Fruit fly (Drosophila melanogaster) whole organism, embryonic: ENCODE data around the gene fig.

Experiments used
- Ada2b ChIP-seq: fragments of 200-800 bp; sonication (Bioruptor generic); IDR thresholded peaks from 2 replicates; pipeline ENCODE4 v1.3.6; 2022; ENCODE audit warnings: missing biosample characterization, missing genetic modification characterization
- Bdp1 ChIP-seq: fragments of 200-800 bp; sonication (Bioruptor generic); optimal IDR thresholded peaks from 3 replicates; lab custom pipeline; 2016; ENCODE audit warnings: missing biosample characterization, missing genetic modification characterization
- C15 ChIP-seq: fragments of 200-800 bp; sonication (Bioruptor generic); IDR thresholded peaks from 3 replicates; pipeline ENCODE4 v1.3.6; 2022; ENCODE audit warnings: missing biosample characterization, missing genetic modification characterization
- CG1024 ChIP-seq: fragments of 200-800 bp; sonication (Bioruptor generic); IDR thresholded peaks from 2 replicates; pipeline ENCODE4 v1.3.6; 2022; ENCODE audit warnings: missing biosample characterization, missing genetic modification characterization
- CG11398 ChIP-seq: fragments of 200-800 bp; sonication (Bioruptor generic); optimal IDR thresholded peaks from 2 replicates; lab custom pipeline; 2016; ENCODE audit warnings: missing biosample characterization, missing genetic modification characterization
- CG12155 ChIP-seq: fragments of 200-800 bp; sonication (Bioruptor generic); optimal IDR thresholded peaks from 3 replicates; lab custom pipeline; 2016; ENCODE audit warnings: missing biosample characterization, missing genetic modification characterization
- CG12659 ChIP-seq: fragments of 200-800 bp; sonication (Bioruptor generic); optimal IDR thresholded peaks from 3 replicates; lab custom pipeline; 2017; ENCODE audit warnings: mild to moderate bottlenecking, missing biosample characterization, missing genetic modification reagents, missing genetic modification characterization
- CG13424 ChIP-seq: fragments of 200-800 bp; sonication (Bioruptor generic); optimal IDR thresholded peaks from 2 replicates; lab custom pipeline; 2019; ENCODE audit warnings: missing biosample characterization, mild to moderate bottlenecking, missing genetic modification characterization, moderate library complexity
- CG13775 ChIP-seq: fragments of 200-800 bp; sonication (Bioruptor generic); optimal IDR thresholded peaks from 3 replicates; lab custom pipeline; 2017; ENCODE audit warnings: missing biosample characterization, mild to moderate bottlenecking, missing genetic modification characterization
- CG13894 ChIP-seq: fragments of 200-800 bp; sonication (Bioruptor generic); optimal IDR thresholded peaks from 3 replicates; lab custom pipeline; 2018; ENCODE audit warnings: missing biosample characterization, mild to moderate bottlenecking, missing genetic modification characterization, moderate library complexity
- CG14050 ChIP-seq: fragments of 200-800 bp; sonication (Bioruptor generic); IDR thresholded peaks from 3 replicates; pipeline ENCODE4 v1.3.6; 2022; ENCODE audit warnings: missing biosample characterization, missing genetic modification characterization
- CG14441 ChIP-seq: fragments of 200-800 bp; sonication (Bioruptor generic); IDR thresholded peaks from 2 replicates; pipeline ENCODE4 v1.3.6; 2022; ENCODE audit warnings: missing biosample characterization, missing genetic modification characterization
- CG14710 ChIP-seq: fragments of 200-800 bp; sonication (Bioruptor generic); optimal IDR thresholded peaks from 3 replicates; lab custom pipeline; 2019; ENCODE audit warnings: missing biosample characterization, mild to moderate bottlenecking, missing genetic modification characterization, moderate library complexity
- CG15269 ChIP-seq: fragments of 200-800 bp; sonication (Bioruptor generic); optimal IDR thresholded peaks from 2 replicates; lab custom pipeline; 2018; ENCODE audit warnings: missing biosample characterization, mild to moderate bottlenecking, missing genetic modification characterization, moderate library complexity
- CG15601 ChIP-seq: fragments of 200-800 bp; sonication (Bioruptor generic); optimal IDR thresholded peaks from 3 replicates; lab custom pipeline; 2019; ENCODE audit warnings: missing biosample characterization, mild to moderate bottlenecking, missing genetic modification characterization, moderate library complexity
- CG16863 ChIP-seq: fragments of 200-800 bp; sonication (Bioruptor generic); optimal IDR thresholded peaks from 3 replicates; lab custom pipeline; 2016; ENCODE audit warnings: missing biosample characterization, missing genetic modification characterization
- CG2116 ChIP-seq: fragments of 200-800 bp; sonication (Bioruptor generic); optimal IDR thresholded peaks from 3 replicates; lab custom pipeline; 2018; ENCODE audit warnings: missing biosample characterization, mild to moderate bottlenecking, missing genetic modification characterization
- CG2129 ChIP-seq: fragments of 200-800 bp; sonication (Bioruptor generic); IDR thresholded peaks from 2 replicates; pipeline ENCODE4 v1.3.6; 2022; ENCODE audit warnings: missing biosample characterization, missing genetic modification characterization; ENCODE audit not compliant: partially characterized antibody
- CG3838 ChIP-seq: fragments of 200-800 bp; sonication (Bioruptor generic); optimal IDR thresholded peaks from 3 replicates; lab custom pipeline; 2016; ENCODE audit warnings: missing biosample characterization, missing genetic modification characterization
- CG3847 ChIP-seq: fragments of 200-800 bp; sonication (Bioruptor generic); IDR thresholded peaks from 2 replicates; pipeline ENCODE4 v1.3.6; 2022; ENCODE audit warnings: missing biosample characterization, missing genetic modification characterization
- CG4730 ChIP-seq: fragments of 200-800 bp; sonication (Bioruptor generic); IDR thresholded peaks from 2 replicates; pipeline ENCODE4 v1.3.6; 2022; ENCODE audit warnings: missing biosample characterization, missing genetic modification characterization
- CG7556 ChIP-seq: fragments of 200-800 bp; sonication (Bioruptor generic); optimal IDR thresholded peaks from 2 replicates; lab custom pipeline; 2017; ENCODE audit warnings: missing biosample characterization, mild to moderate bottlenecking, missing genetic modification characterization
- CG8924 ChIP-seq: fragments of 200-800 bp; optimal IDR thresholded peaks from 3 replicates; lab custom pipeline; 2019; ENCODE audit warnings: missing biosample characterization, mild to moderate bottlenecking, missing genetic modification characterization, moderate library complexity
- CG9727 ChIP-seq: fragments of 200-800 bp; sonication (Bioruptor generic); optimal IDR thresholded peaks from 3 replicates; lab custom pipeline; 2017; ENCODE audit warnings: missing biosample characterization, mild to moderate bottlenecking, missing genetic modification characterization
- CG9932 ChIP-seq: fragments of 200-800 bp; sonication (Bioruptor generic); IDR thresholded peaks from 2 replicates; pipeline ENCODE4 v1.3.6; 2022; ENCODE audit warnings: missing biosample characterization, missing genetic modification characterization
- CTCF ChIP-seq: fragments of 200-800 bp; sonication (Bioruptor generic); optimal IDR thresholded peaks from 2 replicates; lab custom pipeline; 2017; ENCODE audit warnings: missing biosample characterization, mild to moderate bottlenecking, missing genetic modification characterization, moderate library complexity
- Camta ChIP-seq: fragments of 200-800 bp; sonication (Bioruptor generic); optimal IDR thresholded peaks from 2 replicates; lab custom pipeline; 2016; ENCODE audit warnings: missing biosample characterization, missing genetic modification characterization
- D19A ChIP-seq: fragments of 200-800 bp; optimal IDR thresholded peaks from 3 replicates; lab custom pipeline; 2019; ENCODE audit warnings: missing biosample characterization, mild to moderate bottlenecking, missing genetic modification characterization, moderate library complexity
- Dek ChIP-seq: fragments of 200-800 bp; sonication (Bioruptor generic); optimal IDR thresholded peaks from 3 replicates; lab custom pipeline; 2019; ENCODE audit warnings: missing biosample characterization, mild to moderate bottlenecking, missing genetic modification characterization, moderate library complexity
- Fer3 ChIP-seq: fragments of 200-800 bp; sonication (Bioruptor generic); optimal IDR thresholded peaks from 2 replicates; lab custom pipeline; 2018; ENCODE audit warnings: missing biosample characterization, mild to moderate bottlenecking, missing genetic modification characterization, moderate library complexity
- Hr78 ChIP-seq, 2 experiments: fragments of 200-800 bp in 1 of 2; fragments of >200 bp in 1 of 2; sonication (Bioruptor generic) in 1 of 2; optimal IDR thresholded peaks; 2 replicates each; lab custom pipeline; 2017 to 2019; ENCODE audit warnings: missing biosample characterization in 2 of 2, missing genetic modification characterization in 2 of 2, mild to moderate bottlenecking in 1 of 2, moderate library complexity in 1 of 2
- Optix ChIP-seq: fragments of 200-800 bp; sonication (Bioruptor generic); IDR thresholded peaks from 3 replicates; pipeline ENCODE4 v1.3.6; 2022; ENCODE audit warnings: missing biosample characterization, missing genetic modification characterization
- PHDP ChIP-seq: fragments of 200-800 bp; sonication (Bioruptor generic); optimal IDR thresholded peaks from 3 replicates; lab custom pipeline; 2018; ENCODE audit warnings: missing biosample characterization, mild to moderate bottlenecking, missing genetic modification characterization, moderate library complexity
- Rfx ChIP-seq: fragments of 200-800 bp; sonication (Bioruptor generic); IDR thresholded peaks from 2 replicates; pipeline ENCODE4 v1.3.6; 2022; ENCODE audit warnings: missing biosample characterization, missing genetic modification characterization
- Rx ChIP-seq: fragments of 200-800 bp; sonication (Bioruptor generic); IDR thresholded peaks from 2 replicates; pipeline ENCODE4 v1.3.6; 2022; ENCODE audit warnings: missing biosample characterization, missing genetic modification characterization
- Sox102F ChIP-seq: fragments of 200-800 bp; sonication (Bioruptor generic); optimal IDR thresholded peaks from 2 replicates; lab custom pipeline; 2018; ENCODE audit warnings: missing biosample characterization, mild to moderate bottlenecking, missing genetic modification characterization, moderate library complexity
- Ssrp ChIP-seq: fragments of 200-800 bp; sonication (Bioruptor generic); optimal IDR thresholded peaks from 2 replicates; lab custom pipeline; 2018; ENCODE audit warnings: missing biosample characterization, mild to moderate bottlenecking, missing genetic modification characterization, moderate library complexity
- Taf1 ChIP-seq: fragments of 200-800 bp; sonication (Bioruptor generic); IDR thresholded peaks from 2 replicates; pipeline ENCODE4 v1.3.6; 2022; ENCODE audit warnings: missing biosample characterization, missing genetic modification characterization
- ap ChIP-seq: fragments of 200-800 bp; sonication (Bioruptor generic); IDR thresholded peaks from 2 replicates; pipeline ENCODE4 v1.3.6; 2022; ENCODE audit warnings: missing biosample characterization, missing genetic modification characterization
- chn ChIP-seq: fragments of 200-800 bp; sonication (Bioruptor generic); optimal IDR thresholded peaks from 2 replicates; lab custom pipeline; 2016; ENCODE audit warnings: missing biosample characterization, missing genetic modification characterization
- dati ChIP-seq: fragments of 200-800 bp; sonication (Bioruptor generic); IDR thresholded peaks from 2 replicates; pipeline ENCODE4 v1.3.6; 2022; ENCODE audit warnings: missing biosample characterization, missing genetic modification characterization
- dimm ChIP-seq: fragments of 200-800 bp; sonication (Bioruptor generic); IDR thresholded peaks from 2 replicates; pipeline ENCODE4 v1.3.6; 2022; ENCODE audit warnings: missing biosample characterization, missing genetic modification characterization
- ems ChIP-seq: fragments of 200-800 bp; sonication (Bioruptor generic); optimal IDR thresholded peaks from 3 replicates; lab custom pipeline; 2016; ENCODE audit warnings: missing biosample characterization, missing genetic modification characterization
- fd64A ChIP-seq: fragments of 200-800 bp; sonication (Bioruptor generic); optimal IDR thresholded peaks from 3 replicates; lab custom pipeline; 2018; ENCODE audit warnings: missing biosample characterization, mild to moderate bottlenecking, missing genetic modification characterization
- gem ChIP-seq: fragments of 200-800 bp; sonication (Bioruptor generic); optimal IDR thresholded peaks from 2 replicates; lab custom pipeline; 2019; ENCODE audit warnings: missing biosample characterization, mild to moderate bottlenecking, missing genetic modification characterization, moderate library complexity
- kay ChIP-seq: fragments of 200-800 bp; sonication (Bioruptor generic); optimal IDR thresholded peaks from 2 replicates; lab custom pipeline; 2016; ENCODE audit warnings: missing biosample characterization, missing genetic modification characterization
- lab ChIP-seq: fragments of 200-800 bp; sonication (Bioruptor generic); optimal IDR thresholded peaks from 3 replicates; lab custom pipeline; 2017; ENCODE audit warnings: missing biosample characterization, missing genetic modification characterization, mild to moderate bottlenecking, moderate library complexity, missing genetic modification reagents
- tap ChIP-seq: fragments of 200-800 bp; optimal IDR thresholded peaks from 3 replicates; lab custom pipeline; 2019; ENCODE audit warnings: missing biosample characterization, mild to moderate bottlenecking, missing genetic modification characterization, moderate library complexity
- trh ChIP-seq: fragments of 200-800 bp; sonication (Bioruptor generic); optimal IDR thresholded peaks from 2 replicates; lab custom pipeline; 2016; ENCODE audit warnings: missing biosample characterization, missing genetic modification characterization
- ttk ChIP-seq: fragments of 200-800 bp; sonication (Bioruptor generic); IDR thresholded peaks from 2 replicates; pipeline ENCODE4 v2.1.2; 2022; ENCODE audit warnings: missing biosample characterization, missing genetic modification characterization
- vvl ChIP-seq: fragments of 200-800 bp; sonication (Bioruptor generic); IDR thresholded peaks from 2 replicates; pipeline ENCODE4 v1.3.6; 2022; ENCODE audit warnings: missing biosample characterization, missing genetic modification characterization

Gene fig

DNA sequence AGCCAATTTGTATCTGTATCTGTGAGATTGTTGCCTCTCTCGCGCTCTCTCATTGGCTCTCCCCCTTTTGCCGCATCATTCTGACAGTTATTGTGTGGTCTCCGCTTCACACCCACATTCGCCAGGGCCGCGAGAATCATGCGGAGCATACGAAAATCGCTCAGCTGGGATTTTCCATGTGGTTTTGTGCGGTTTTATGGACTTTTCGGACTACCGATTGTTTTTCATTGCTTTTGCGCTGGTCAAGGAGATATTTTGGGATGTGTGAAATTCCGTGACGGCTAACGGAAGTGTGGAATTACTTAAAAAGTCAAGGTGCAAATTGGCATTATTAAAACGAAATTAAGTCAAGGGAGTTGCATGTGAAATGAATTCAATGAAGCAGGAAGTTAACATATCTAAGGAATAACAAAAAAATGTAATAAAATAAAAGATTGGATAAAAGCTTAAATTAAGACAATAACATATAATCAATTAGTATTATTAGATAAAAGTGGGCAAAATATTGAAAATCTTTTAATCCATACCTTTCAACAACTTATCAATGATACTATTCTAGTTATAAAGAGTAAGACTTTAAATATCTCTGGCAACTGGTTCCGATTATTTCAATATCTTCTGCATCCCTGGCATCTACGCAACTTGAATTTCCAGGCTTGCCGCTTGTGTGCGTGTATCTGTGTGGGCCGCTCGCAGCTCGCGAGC lies 8.0 kb downstream of the fig start (continued):
- TF ChIP-seq Rx (GFP tag; lab: Robert Waterston, UW) (no peak), CG14710 (tag; lab: Kevin White, UChicago) (peak; percentile 61), Camta (no peak), CG8924 (no peak), CG11398 (no peak), Bdp1 (GFP tag; lab: Kevin White, UChicago) (no peak), CG9727 (peak; percentile 69), CG13894 (tag; lab: Kevin White, UChicago) (no peak), Rfx (peak; percentile 71), CG12659 (GFP tag; lab: Kevin White, UChicago) (peak; percentile 24), CG3847 (GFP tag; lab: Robert Waterston, UW) (0 out of 2 replicates have a peak, but pooled peaks have one; percentile 19), CG14050 (no peak), CG16863 (no peak), ems (no peak), CG9932 (peak; percentile 49), CG4730 (GFP tag; lab: Robert Waterston, UW) (no peak), ttk (GFP tag; lab: Robert Waterston, UW) (no peak), CG2129 (GFP tag; lab: Robert Waterston, UW) (no peak), CG7556 (GFP tag; lab: Kevin White, UChicago) (peak; percentile 69), Ssrp (peak; percentile 5), CG3838 (GFP tag; lab: Kevin White, UChicago) (no peak), CG1024 (GFP tag; lab: Robert Waterston, UW) (no peak), CG14441 (GFP tag; lab: Robert Waterston, UW) (peak; percentile 42; the same call in 1 of the 2 replicates), dati (no peak), tap (tag; lab: Kevin White, UChicago) (peak; percentile 1), Sox102F (GFP tag; lab: Kevin White, UChicago) (peak; percentile 5), CG15601 (tag; lab: Kevin White, UChicago) (no peak), gem (tag; lab: Kevin White, UChicago) (peak; percentile 63), Hr78 (GFP tag; optimal IDR thresholded peaks at IDR 0.05; lab: Kevin White, UChicago) (no peak), CG12155 (GFP tag; lab: Kevin White, UChicago) (no peak), D19A (no peak), PHDP (tag; lab: Kevin White, UChicago) (no peak), dimm (GFP tag; lab: Robert Waterston, UW) (no peak), Taf1 (GFP tag; lab: Robert Waterston, UW) (no peak), lab (GFP tag; lab: Kevin White, UChicago) (no peak), CG13424 (tag; lab: Kevin White, UChicago) (peak; percentile 15), Fer3 (tag; lab: Kevin White, UChicago) (no peak), CG13775 (GFP tag; lab: Kevin White, UChicago) (peak; percentile 74), Optix (GFP tag; lab: Robert Waterston, UW) (no peak), fd64A (GFP tag; lab: Kevin White, UChicago) (no peak), CTCF (GFP tag; lab: Kevin White, UChicago) (no peak), CG15269 (tag; lab: Kevin White, UChicago) (no peak), vvl (no peak; the same call in 1 of the 2 replicates), kay (GFP tag; lab: Kevin White, UChicago) (no peak), C15 (GFP tag; lab: Robert Waterston, UW) (no peak), ap (no peak), Dek (no peak), chn (GFP tag; lab: Kevin White, UChicago) (no peak), CG2116 (GFP tag; lab: Kevin White, UChicago) (no peak), Ada2b (GFP tag; lab: Robert Waterston, UW) (no peak), trh (GFP tag; lab: Kevin White, UChicago) (no peak)
